Fruit fly (Drosophila melanogaster) Kc167 (cell line): ENCODE results near the gene CG16758.

Experiments
- Myc ChIP-seq: fragments of >200 bp; optimal IDR thresholded peaks from 2 replicates; lab custom pipeline; 2017; ENCODE audit warnings: missing external identifiers
- Sin3A ChIP-seq: fragments of >200 bp; optimal IDR thresholded peaks from 2 replicates; lab custom pipeline; 2018; ENCODE audit warnings: missing external identifiers
- h ChIP-seq: fragments of >200 bp; optimal IDR thresholded peaks from 3 replicates; lab custom pipeline; 2018; ENCODE audit warnings: missing external identifiers
- insv ChIP-seq: fragments of >200 bp; optimal IDR thresholded peaks from 3 replicates; lab custom pipeline; 2018; ENCODE audit warnings: missing external identifiers
- psq ChIP-seq: fragments of >200 bp; optimal IDR thresholded peaks from 2 replicates; lab custom pipeline; 2017; ENCODE audit warnings: missing external identifiers
- ttk ChIP-seq: sonication (Bioruptor generic); optimal IDR thresholded peaks from 2 replicates; lab custom pipeline; 2017; ENCODE audit warnings: missing external identifiers

The CG16758 gene

DNA sequence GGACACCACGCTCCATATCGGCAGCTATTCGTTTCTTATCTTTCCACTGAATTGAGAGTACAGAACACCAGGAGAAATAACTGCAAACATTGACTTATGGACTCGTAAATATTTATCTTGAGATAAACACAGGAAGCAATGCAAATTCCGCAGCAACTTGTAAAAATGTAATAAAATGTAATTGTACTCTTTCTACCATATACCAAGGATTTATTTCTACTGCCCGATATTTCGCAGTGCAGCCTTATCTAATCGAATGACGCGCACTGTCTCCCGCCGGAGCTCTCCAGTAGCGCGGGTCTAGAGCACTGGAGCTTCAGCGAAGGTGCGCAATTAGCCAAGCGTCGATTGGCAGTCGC lies 9.2 kb downstream of the CG16758 start:
- no peak for TF ChIP-seq ttk (lab: Kevin White, UChicago)
- TF ChIP-seq h, result no peak
- no peak for TF ChIP-seq psq (lab: Kevin White, UChicago)
- no peak for TF ChIP-seq insv (lab: Kevin White, UChicago)
- no peak for TF ChIP-seq Myc (lab: Kevin White, UChicago)
- no peak for TF ChIP-seq Sin3A (lab: Kevin White, UChicago)

DNA sequence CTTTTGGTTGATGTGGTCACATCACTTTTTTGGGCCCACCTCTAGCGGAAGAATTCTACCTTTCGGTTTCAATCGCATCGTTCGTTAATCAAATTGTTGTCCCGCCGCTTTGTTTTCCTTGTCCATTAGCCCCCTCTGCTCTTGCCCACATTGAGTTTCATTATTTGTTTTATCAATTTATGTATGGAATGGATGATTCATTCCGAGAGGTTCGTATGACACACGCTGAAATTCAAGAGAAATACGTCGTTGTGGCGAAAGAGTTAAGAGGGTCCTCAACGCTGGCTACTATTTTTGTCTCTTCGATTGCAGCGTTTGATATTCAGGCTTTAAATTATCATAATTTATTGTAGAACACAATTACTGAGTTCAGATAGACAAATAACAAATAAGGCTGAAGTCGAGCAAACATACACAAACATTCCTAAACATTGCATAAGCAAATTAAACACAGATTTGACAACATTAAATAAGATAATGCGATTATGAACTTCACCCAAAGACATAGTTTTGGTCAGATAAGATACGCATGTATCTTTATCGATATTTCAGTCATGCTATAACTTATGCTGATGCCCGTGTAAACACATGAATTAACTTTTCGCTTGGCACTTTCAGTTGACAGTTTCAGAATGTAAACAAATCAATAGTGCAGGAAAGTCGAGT lies 9.8 kb downstream of the CG16758 start:
- TF ChIP-seq h, result no peak
- no peak for TF ChIP-seq Myc (lab: Kevin White, UChicago)
- no peak for TF ChIP-seq psq (lab: Kevin White, UChicago)
- TF ChIP-seq insv (lab: Kevin White, UChicago), result no peak
- no peak for TF ChIP-seq ttk (lab: Kevin White, UChicago)
- no peak for TF ChIP-seq Sin3A (lab: Kevin White, UChicago)

DNA sequence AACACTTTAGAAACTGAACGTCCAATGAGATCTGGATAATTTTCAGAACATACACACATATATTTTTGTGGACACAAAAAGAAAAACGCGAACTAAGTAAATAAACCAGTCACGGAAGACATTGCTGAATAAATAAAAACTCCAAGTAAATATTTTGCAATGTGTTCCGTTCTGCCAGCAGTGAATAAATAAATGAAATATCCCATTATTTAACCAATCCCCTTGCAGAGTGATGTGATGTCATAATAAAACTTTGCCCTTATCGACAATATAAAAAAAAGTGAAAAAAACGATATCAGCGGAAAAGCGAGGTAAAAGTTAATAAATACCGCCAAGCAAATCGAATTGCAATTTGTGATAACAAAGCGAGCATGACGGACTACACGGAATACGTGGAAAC lies 12.7 kb downstream of the CG16758 start:
- TF ChIP-seq insv (lab: Kevin White, UChicago), result no peak
- TF ChIP-seq h, result no peak
- TF ChIP-seq ttk (lab: Kevin White, UChicago), result no peak
- TF ChIP-seq psq (lab: Kevin White, UChicago), result no peak
- TF ChIP-seq Sin3A (lab: Kevin White, UChicago), result no peak
- TF ChIP-seq Myc (lab: Kevin White, UChicago), result no peak

- TF ChIP-seq Myc (lab: Kevin White, UChicago) (no peak), ttk (lab: Kevin White, UChicago) (no peak), h (no peak), psq (lab: Kevin White, UChicago) (no peak), insv (lab: Kevin White, UChicago) (no peak), Sin3A (lab: Kevin White, UChicago) (no peak)
These were observed 13.6 kb downstream of the CG16758 start for dm6 chr3L:2489855-2490254.

- TF ChIP-seq insv (lab: Kevin White, UChicago), result no peak
- TF ChIP-seq psq (lab: Kevin White, UChicago), result no peak
- no peak for TF ChIP-seq Myc (lab: Kevin White, UChicago)
- no peak for TF ChIP-seq ttk (lab: Kevin White, UChicago)
- TF ChIP-seq Sin3A (lab: Kevin White, UChicago), result no peak
- no peak for TF ChIP-seq h
These were observed 14.0 kb downstream of the CG16758 start for dm6 chr3L:2489438-2489837.

DNA sequence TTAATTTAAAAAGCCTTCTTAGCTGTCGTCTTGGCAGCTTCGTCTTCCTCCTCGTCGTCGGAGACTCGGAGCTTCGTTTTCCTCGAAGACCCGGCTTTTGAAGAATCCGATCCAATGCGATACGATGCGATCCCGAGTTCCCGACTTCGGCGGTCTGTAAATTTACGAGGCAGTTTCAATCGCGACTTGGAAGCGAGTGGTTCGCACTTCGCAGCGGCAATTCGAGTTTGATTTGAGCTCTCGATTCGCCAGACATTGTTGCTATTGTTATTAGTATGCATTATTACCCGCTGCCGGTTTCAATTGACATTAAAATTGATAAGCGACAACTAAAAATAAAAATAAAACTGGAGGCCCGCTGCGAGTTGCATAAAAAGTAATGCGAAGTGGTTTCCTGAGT lies 14.8 kb downstream of the CG16758 start, which contains the start of gene CG1146:
Gene CG1146, plus strand, starts transcription at position 171 of the 400 bp plus-strand sequence.
- no peak for TF ChIP-seq insv (lab: Kevin White, UChicago)
- no peak for TF ChIP-seq ttk (lab: Kevin White, UChicago)
- no peak for TF ChIP-seq Myc (lab: Kevin White, UChicago)
- no peak for TF ChIP-seq psq (lab: Kevin White, UChicago)
- TF ChIP-seq Sin3A (lab: Kevin White, UChicago), result no peak
- no peak for TF ChIP-seq h

DNA sequence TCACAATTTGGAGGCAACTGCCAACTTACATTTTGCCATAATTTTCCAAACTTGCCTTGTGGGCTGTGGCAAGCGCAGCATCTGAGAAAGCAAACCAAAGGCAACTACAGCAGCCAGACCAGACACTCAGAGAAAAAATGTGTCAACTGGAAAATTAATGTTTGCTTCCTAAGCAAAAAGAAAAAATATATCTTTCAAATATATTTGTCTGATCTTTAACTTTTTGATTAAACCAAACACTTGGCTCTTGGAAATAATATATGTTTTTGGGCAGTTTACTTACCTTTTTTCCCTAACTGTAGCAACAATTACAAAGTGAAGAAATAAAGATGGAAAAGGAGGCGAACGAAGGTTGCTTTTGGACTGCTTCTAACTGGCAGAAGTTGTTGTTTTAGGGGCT lies 16.2 kb downstream of the CG16758 start:
- no peak for TF ChIP-seq insv (lab: Kevin White, UChicago)
- TF ChIP-seq h, result no peak
- TF ChIP-seq psq (lab: Kevin White, UChicago), result no peak
- TF ChIP-seq Myc (lab: Kevin White, UChicago), result no peak

dm6 chr3L:2486493-2486892 lies 16.9 kb downstream of the CG16758 start:
- no peak for TF ChIP-seq psq (lab: Kevin White, UChicago)
- no peak for TF ChIP-seq insv (lab: Kevin White, UChicago)
- TF ChIP-seq ttk (lab: Kevin White, UChicago), result no peak
- no peak for TF ChIP-seq Sin3A (lab: Kevin White, UChicago)
- no peak for TF ChIP-seq h
- TF ChIP-seq Myc (lab: Kevin White, UChicago), result no peak

dm6 chr3L:2485331-2486115 lies 17.9 kb downstream of the CG16758 start:
- no peak for TF ChIP-seq Myc (lab: Kevin White, UChicago)
- no peak for TF ChIP-seq psq (lab: Kevin White, UChicago)

dm6 chr3L:2482941-2483541 lies 20.4 kb downstream of the CG16758 start:
- TF ChIP-seq Myc (lab: Kevin White, UChicago) (no peak), psq (lab: Kevin White, UChicago) (no peak), Sin3A (lab: Kevin White, UChicago) (no peak), ttk (lab: Kevin White, UChicago) (no peak), insv (lab: Kevin White, UChicago) (no peak), h (no peak)

- TF ChIP-seq ttk (lab: Kevin White, UChicago) (no peak), Myc (lab: Kevin White, UChicago) (no peak), h (no peak), psq (lab: Kevin White, UChicago) (no peak), insv (lab: Kevin White, UChicago) (no peak), Sin3A (lab: Kevin White, UChicago) (no peak)
These were observed 21.9 kb downstream of the CG16758 start for dm6 chr3L:2481470-2481869.
